Fruit fly (Drosophila melanogaster): ENCODE data around the gene CG5421.
A peak's percentile ranks its signal among the peaks of the same experiment; 100 is the strongest.

The CG5421 gene

dm6 chr2L:12455049-12455448 lies 7.1 kb upstream of the CG5421 start:
- TF ChIP-seq pan (optimal IDR thresholded peaks at IDR 0.05) (no peak), Hr83 (GFP tag; optimal IDR thresholded peaks at IDR 0.05; ENCODE audit: poor library complexity, severe bottlenecking) (no peak), Myc (optimal IDR thresholded peaks at IDR 0.05) (peak; percentile 85), N (GFP tag; optimal IDR thresholded peaks at IDR 0.05) (peak; percentile 49), Vsx2 (GFP tag; optimal IDR thresholded peaks at IDR 0.05; ENCODE audit: partially characterized antibody) (peak; percentile 76), woc (GFP tag; optimal IDR thresholded peaks at IDR 0.05) (peak; percentile 2), Hnf4 (GFP tag; optimal IDR thresholded peaks at IDR 0.05) (peak; percentile 15), brk (GFP tag; optimal IDR thresholded peaks at IDR 0.05) (peak; percentile 42), CG9705 (GFP tag; optimal IDR thresholded peaks at IDR 0.05) (no peak), dmrt93B (GFP tag; optimal IDR thresholded peaks at IDR 0.05) (no peak), rgr (GFP tag; optimal IDR thresholded peaks at IDR 0.05) (no peak), sage (GFP tag; optimal IDR thresholded peaks at IDR 0.05) (peak; percentile 17)

dm6 chr2L:12453192-12453800 lies 5.4 kb upstream of the CG5421 start, which contains the start of gene CG5418:
TSS of gene CG5418 (minus strand) at chr2L:12453242.
- TF ChIP-seq br (GFP tag; optimal IDR thresholded peaks at IDR 0.05) (no peak), foxo (GFP tag; optimal IDR thresholded peaks at IDR 0.05) (no peak), dsf (GFP tag; optimal IDR thresholded peaks at IDR 0.05; ENCODE audit: borderline replicate concordance) (no peak), fru (GFP tag; optimal IDR thresholded peaks at IDR 0.05) (no peak), Hr78 (GFP tag; optimal IDR thresholded peaks at IDR 0.05) (no peak), Abd-B (GFP tag; optimal IDR thresholded peaks at IDR 0.05) (no peak), usp (GFP tag; optimal IDR thresholded peaks at IDR 0.05) (no peak), psq (GFP tag; optimal IDR thresholded peaks at IDR 0.05) (no peak), Dif (GFP tag; optimal IDR thresholded peaks at IDR 0.05; ENCODE audit: partially characterized antibody) (no peak), Hr83 (GFP tag; optimal IDR thresholded peaks at IDR 0.05; ENCODE audit: poor library complexity, severe bottlenecking) (no peak), sv (GFP tag; optimal IDR thresholded peaks at IDR 0.05) (no peak), dl (GFP tag; optimal IDR thresholded peaks at IDR 0.05; ENCODE audit: insufficient read depth in 1 of 2, partially characterized antibody in 2 of 2) (no peak)

- TF ChIP-seq dl (GFP tag; optimal IDR thresholded peaks at IDR 0.05; ENCODE audit: insufficient read depth in 1 of 2, partially characterized antibody in 2 of 2) (no peak), Hr83 (GFP tag; optimal IDR thresholded peaks at IDR 0.05; ENCODE audit: poor library complexity, severe bottlenecking) (no peak), Hr78 (GFP tag; optimal IDR thresholded peaks at IDR 0.05) (no peak), Rel (GFP tag; optimal IDR thresholded peaks at IDR 0.05) (no peak), Rel (tag; optimal IDR thresholded peaks at IDR 0.05) (peak; percentile 65), CrebA (GFP tag; optimal IDR thresholded peaks at IDR 0.05; ENCODE audit: borderline replicate concordance) (peak; percentile 52), h (GFP tag; optimal IDR thresholded peaks at IDR 0.05) (peak; percentile 5)
Measured at dm6 chr2L:12445743-12446142, 2.2 kb downstream of the CG5421 start, which contains the start of gene Oatp33Ea. TSS of gene Oatp33Ea (minus strand) at chr2L:12445924.

dm6 chr2L:12435976-12436771 lies 11.8 kb downstream of the CG5421 start:
- no peak for TF ChIP-seq sv (GFP tag; optimal IDR thresholded peaks at IDR 0.05)
- no peak for TF ChIP-seq tai (GFP tag; optimal IDR thresholded peaks at IDR 0.05)
- no peak for TF ChIP-seq CrebA (GFP tag; optimal IDR thresholded peaks at IDR 0.05; ENCODE audit: borderline replicate concordance)
- TF ChIP-seq foxo (GFP tag; optimal IDR thresholded peaks at IDR 0.05), result no peak
- peak; percentile 70 for TF ChIP-seq Myc (optimal IDR thresholded peaks at IDR 0.05)
- TF ChIP-seq Abd-B (GFP tag; optimal IDR thresholded peaks at IDR 0.05), result no peak
- peak; percentile 77 for TF ChIP-seq woc (GFP tag; optimal IDR thresholded peaks at IDR 0.05)
- no peak for TF ChIP-seq OdsH (GFP tag; optimal IDR thresholded peaks at IDR 0.05)
- TF ChIP-seq CG32264 (GFP tag; optimal IDR thresholded peaks at IDR 0.05), result no peak
- peak; percentile 98 for TF ChIP-seq psq (GFP tag; optimal IDR thresholded peaks at IDR 0.05)
- no peak for TF ChIP-seq Rel (GFP tag; optimal IDR thresholded peaks at IDR 0.05)
- TF ChIP-seq Rel (tag; optimal IDR thresholded peaks at IDR 0.05), result peak; percentile 45
- TF ChIP-seq N (GFP tag; optimal IDR thresholded peaks at IDR 0.05), result no peak
- TF ChIP-seq GATAd (GFP tag; optimal IDR thresholded peaks at IDR 0.05), result no peak
- no peak for TF ChIP-seq Mio (GFP tag; optimal IDR thresholded peaks at IDR 0.05)
- TF ChIP-seq Hr78 (GFP tag; optimal IDR thresholded peaks at IDR 0.05), result no peak
- no peak for TF ChIP-seq HLH106 (tag; optimal IDR thresholded peaks at IDR 0.05)
- TF ChIP-seq rgr (GFP tag; optimal IDR thresholded peaks at IDR 0.05), result peak; percentile 27
- TF ChIP-seq fru (GFP tag; optimal IDR thresholded peaks at IDR 0.05), result no peak
- no peak for TF ChIP-seq sage (GFP tag; optimal IDR thresholded peaks at IDR 0.05)
- peak; percentile 34 for TF ChIP-seq Hr83 (GFP tag; optimal IDR thresholded peaks at IDR 0.05; ENCODE audit: poor library complexity, severe bottlenecking)
- TF ChIP-seq jim (GFP tag; optimal IDR thresholded peaks at IDR 0.05), result no peak
- no peak for TF ChIP-seq h (GFP tag; optimal IDR thresholded peaks at IDR 0.05)
- no peak for TF ChIP-seq usp (GFP tag; optimal IDR thresholded peaks at IDR 0.05)
